Worm (Caenorhabditis elegans) whole organism, L4/young adult: Measurements from ENCODE around the gene F14E5.8.

Source experiments
- W03F9.2 ChIP-seq: fragments of 150-350 bp; optimal IDR thresholded peaks from 2 replicates; lab custom pipeline; 2014; ENCODE audit warnings: missing biosample characterization, missing genetic modification characterization
- him-1 ChIP-seq: sonication (generic microtip); optimal IDR thresholded peaks from 2 replicates; lab custom pipeline; 2016; ENCODE audit warnings: missing genotype, missing genetic modification reagents, missing genetic modification characterization, missing compliant biosample characterization

DNA sequence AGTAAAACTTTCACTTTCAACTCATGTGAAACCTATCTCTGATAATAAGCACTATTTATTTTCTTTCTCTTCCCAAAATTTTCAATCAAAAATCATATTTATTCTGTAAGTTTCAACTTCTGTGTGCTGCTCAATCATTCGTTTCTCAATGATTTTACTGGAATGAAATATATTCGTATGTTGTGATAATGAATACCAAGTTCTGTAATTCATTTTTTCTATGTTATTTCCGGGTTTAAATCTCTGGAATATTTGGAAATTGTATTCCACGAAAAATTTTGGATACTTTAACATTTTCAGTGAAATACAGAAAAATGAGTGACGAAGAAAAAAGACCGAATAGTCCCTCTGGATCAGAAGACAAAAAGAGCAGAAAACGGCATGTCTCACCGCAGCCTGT is 47.9 kb downstream of the F14E5.8 start, which contains the start of gene M05D6.2:
- no peak for TF ChIP-seq him-1 (tag; lab: Kevin White, UChicago)
- TF ChIP-seq W03F9.2 (tag; lab: Kevin White, UChicago): no peak
